Worm (Caenorhabditis elegans): ENCODE results near the gene C23G10.2.

ce11 chrIII:6213915-6214314, 6.1 kb downstream of the C23G10.2 start, which contains the start of gene C23G10.10:
- TF ChIP-seq pax-3 (tag; optimal IDR thresholded peaks at IDR 0.05), result no peak
- TF ChIP-seq lin-35 (GFP tag; optimal IDR thresholded peaks at IDR 0.05), result no peak
- TF ChIP-seq unc-86 (tag; optimal IDR thresholded peaks at IDR 0.05), result no peak
- TF ChIP-seq lsy-2 (tag; optimal IDR thresholded peaks at IDR 0.05), result no peak
- no peak for TF ChIP-seq sox-4 (tag; optimal IDR thresholded peaks at IDR 0.05)
- TF ChIP-seq ztf-11 (tag; optimal IDR thresholded peaks at IDR 0.05), result no peak
- no peak for TF ChIP-seq zag-1 (tag; optimal IDR thresholded peaks at IDR 0.05)
- TF ChIP-seq lin-13 (GFP tag; optimal IDR thresholded peaks at IDR 0.05), result no peak
